Fruit fly (Drosophila melanogaster) S2 (cell line): ENCODE measurements around the gene thw.

Experiments
- CG8478 ChIP-seq: fragments of >200 bp; optimal IDR thresholded peaks from 2 replicates; lab custom pipeline; 2018
- CTCF ChIP-seq, 2 experiments: fragments of >200 bp; optimal IDR thresholded peaks; 2 replicates each; lab custom pipeline; 2018

- TF ChIP-seq CTCF (optimal IDR thresholded peaks at IDR 0.05; lab: Kevin White, UChicago) (no peak), CG8478 (lab: Kevin White, UChicago) (no peak)
Observed at dm6 chr3R:7241460-7241859, 17.2 kb downstream of the thw start, which contains the start of gene CG14607.
